Fruit fly (Drosophila melanogaster) whole organism: ENCODE results near the gene CG12679.

Experiments used
- CG8478 ChIP-seq: fragments of >200 bp; optimal IDR thresholded peaks from 2 replicates; lab custom pipeline; 2018; ENCODE audit warnings: inconsistent platforms
- Dll ChIP-seq: fragments of >200 bp; optimal IDR thresholded peaks from 2 replicates; lab custom pipeline; 2017
- EcR ChIP-seq, 2 experiments: fragments of >200 bp; optimal IDR thresholded peaks; 2 replicates each; lab custom pipeline; 2017; ENCODE audit warnings: missing biosample characterization in 2 of 2, missing genetic modification characterization in 2 of 2, missing genetic modification reagents in 2 of 2
- pan ChIP-seq: fragments of >200 bp; optimal IDR thresholded peaks from 2 replicates; lab custom pipeline; 2017
- psq ChIP-seq: fragments of >200 bp; optimal IDR thresholded peaks from 2 replicates; lab custom pipeline; 2017
- usp ChIP-seq: fragments of >200 bp; optimal IDR thresholded peaks from 2 replicates; lab custom pipeline; 2017; ENCODE audit warnings: missing biosample characterization, missing genetic modification characterization, mixed read lengths

CG12679 gene

DNA sequence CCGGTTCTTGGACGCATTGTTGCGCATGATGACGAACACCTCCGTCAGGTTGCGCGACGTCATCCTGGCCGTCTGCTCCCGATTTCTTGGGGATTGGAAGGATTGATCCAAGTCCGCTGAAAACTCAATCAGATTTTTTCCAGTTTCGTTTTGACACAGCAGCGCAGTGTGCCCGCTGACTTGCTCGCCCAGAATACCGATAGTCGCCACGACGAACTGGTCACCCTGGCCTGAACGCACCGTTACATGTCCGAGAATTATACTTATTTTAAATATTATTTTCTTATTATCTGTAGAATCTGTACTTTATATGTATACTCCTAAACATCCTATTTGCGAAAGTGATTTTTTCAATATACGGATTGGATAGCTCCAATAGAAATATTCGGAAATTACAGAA is 17.3 kb upstream of the CG12679 start, which contains the start of gene Syx16:
Gene Syx16, minus strand, starts transcription at position 172 of the 400 bp plus-strand sequence.
- TF ChIP-seq usp (no peak), CG8478 (lab: Kevin White, UChicago) (no peak), EcR (GFP tag; optimal IDR thresholded peaks at IDR 0.05; lab: Kevin White, UChicago) (no peak), psq (lab: Kevin White, UChicago) (no peak), Dll (lab: Kevin White, UChicago) (no peak), pan (lab: Kevin White, UChicago) (no peak)

DNA sequence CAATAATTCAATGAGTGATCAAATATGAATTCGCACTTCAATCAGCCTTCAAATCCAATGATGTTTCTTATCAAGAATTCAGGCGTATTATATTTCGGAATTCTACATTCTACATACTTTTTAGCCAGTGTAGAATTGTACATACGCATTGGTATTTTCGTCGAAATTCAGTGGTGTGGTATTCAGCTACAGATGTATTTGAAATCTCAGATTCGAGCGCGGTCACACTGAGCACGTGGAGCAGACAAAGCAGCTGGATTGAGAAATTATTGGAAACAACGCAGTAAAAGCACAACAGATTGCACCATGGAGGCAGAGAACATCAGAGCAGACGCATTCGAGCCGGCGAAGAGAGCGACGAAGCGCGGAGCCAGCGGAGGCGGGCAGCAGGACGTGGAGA is 14.9 kb upstream of the CG12679 start:
- TF ChIP-seq psq (lab: Kevin White, UChicago) (no peak), usp (no peak), pan (lab: Kevin White, UChicago) (no peak), CG8478 (lab: Kevin White, UChicago) (no peak), Dll (lab: Kevin White, UChicago) (no peak), EcR (GFP tag; optimal IDR thresholded peaks at IDR 0.05; lab: Kevin White, UChicago) (no peak)

DNA sequence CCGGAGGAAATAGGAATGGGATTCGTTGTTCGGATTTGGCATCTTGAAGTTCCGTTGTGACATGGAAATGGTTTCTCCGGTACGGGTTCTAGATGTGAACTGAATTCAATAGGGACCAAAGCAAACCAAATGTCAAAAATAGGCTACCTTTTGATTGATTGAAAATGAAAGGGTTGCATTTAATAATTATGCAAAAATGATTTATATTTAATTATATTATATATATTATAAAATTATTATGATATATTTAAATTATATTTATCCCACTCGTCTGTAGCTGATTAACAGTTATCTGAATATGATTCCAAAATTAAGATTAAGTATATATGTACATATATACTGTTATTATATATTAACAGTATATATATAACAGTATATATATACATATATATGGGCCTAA is 14.4 kb upstream of the CG12679 start, which contains the start of gene jb:
Gene jb, minus strand, starts transcription at position 101 of the 400 bp plus-strand sequence.
- TF ChIP-seq pan (lab: Kevin White, UChicago) (no peak), Dll (lab: Kevin White, UChicago) (no peak), CG8478 (lab: Kevin White, UChicago) (no peak)

DNA sequence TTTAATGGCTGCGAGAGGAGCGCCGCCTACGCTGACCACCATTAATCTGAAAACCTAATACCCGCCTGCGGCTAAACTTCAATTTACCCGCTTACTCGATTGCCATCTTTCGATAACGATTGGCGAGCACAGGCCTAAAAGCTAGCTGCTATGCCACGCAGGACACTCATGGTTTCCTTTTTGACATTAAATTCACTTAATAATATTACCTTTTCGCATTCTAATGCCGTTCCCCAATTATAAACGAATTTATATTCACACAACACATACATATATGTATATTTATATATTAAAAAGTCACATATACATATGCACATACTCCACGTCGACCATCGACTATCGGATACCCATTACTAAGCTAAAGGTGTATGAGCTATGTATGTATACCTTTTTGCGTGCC is 13.3 kb upstream of the CG12679 start:
- TF ChIP-seq usp (no peak), EcR (GFP tag; optimal IDR thresholded peaks at IDR 0.05; lab: Kevin White, UChicago) (no peak), pan (lab: Kevin White, UChicago) (no peak), psq (lab: Kevin White, UChicago) (no peak), CG8478 (lab: Kevin White, UChicago) (no peak), Dll (lab: Kevin White, UChicago) (no peak)

DNA sequence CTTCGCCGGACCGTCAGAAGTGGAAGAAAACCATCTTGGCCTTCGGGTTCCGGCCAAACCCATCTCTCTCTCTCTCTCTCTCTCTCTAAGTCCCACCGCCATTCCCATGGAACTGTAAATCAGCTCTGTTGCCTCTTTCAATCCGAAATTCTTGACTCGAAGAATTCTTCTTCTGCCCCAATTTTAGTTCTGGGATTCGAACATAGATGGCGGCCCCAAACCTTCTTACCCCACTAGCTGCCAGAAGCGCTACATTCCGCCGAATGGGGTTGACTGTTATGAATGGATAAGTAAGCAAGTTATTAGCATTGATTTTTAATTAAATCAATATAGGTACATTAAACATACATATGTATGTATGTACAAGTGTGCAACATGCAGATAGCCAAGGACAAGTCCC is 9.5 kb upstream of the CG12679 start:
- TF ChIP-seq EcR (GFP tag; optimal IDR thresholded peaks at IDR 0.05; lab: Kevin White, UChicago) (no peak), Dll (lab: Kevin White, UChicago) (no peak), usp (no peak), pan (lab: Kevin White, UChicago) (no peak), psq (lab: Kevin White, UChicago) (no peak), CG8478 (lab: Kevin White, UChicago) (no peak)

DNA sequence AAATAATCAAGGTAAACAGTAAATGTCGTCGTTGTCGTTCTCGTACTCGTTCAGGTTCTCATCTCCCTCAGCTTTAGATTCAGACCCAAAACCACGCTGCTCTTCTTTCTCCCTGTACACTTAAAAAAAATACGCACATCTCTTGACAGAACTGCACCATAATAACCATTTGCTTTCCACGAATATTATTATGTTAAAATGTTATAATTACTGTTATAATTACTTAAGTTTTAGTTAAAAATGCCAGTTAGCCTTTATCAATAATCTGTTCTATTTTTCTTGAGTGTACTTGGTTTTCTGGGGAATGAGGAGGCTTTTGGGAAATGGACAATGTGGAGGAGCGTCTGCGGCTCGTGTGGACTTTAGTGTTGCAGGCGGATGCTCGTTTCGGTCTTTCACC is 34.1 kb downstream of the CG12679 start:
- TF ChIP-seq pan (lab: Kevin White, UChicago) (no peak), EcR (GFP tag; optimal IDR thresholded peaks at IDR 0.05; lab: Kevin White, UChicago) (no peak), psq (lab: Kevin White, UChicago) (no peak), usp (no peak), Dll (lab: Kevin White, UChicago) (no peak), CG8478 (lab: Kevin White, UChicago) (no peak)

DNA sequence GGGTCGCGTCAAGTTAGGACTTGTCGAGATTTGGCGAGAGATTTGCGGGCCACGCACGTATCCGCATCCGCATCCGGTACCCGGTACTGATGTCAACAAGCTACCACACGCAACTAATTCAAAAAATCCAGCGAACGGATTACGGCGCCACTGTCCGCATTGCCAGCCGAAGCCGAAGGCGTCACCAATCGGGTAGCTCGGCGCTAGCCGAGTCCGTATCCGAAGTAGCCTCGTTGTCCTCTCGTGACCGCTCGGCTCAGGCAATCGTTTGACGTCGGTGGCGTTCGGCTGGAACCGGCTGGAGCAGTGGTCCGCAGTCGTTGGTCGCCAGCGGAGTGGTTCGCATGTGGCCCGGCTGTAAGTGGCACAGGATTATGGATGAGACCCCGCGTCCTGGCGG is 46.0 kb downstream of the CG12679 start, which contains the start of gene CG1504:
Gene CG1504, minus strand, starts transcription at position 95 of the 400 bp plus-strand sequence.
- no peak for TF ChIP-seq Dll (lab: Kevin White, UChicago)
- no peak for TF ChIP-seq EcR (GFP tag; optimal IDR thresholded peaks at IDR 0.05; lab: Kevin White, UChicago)
- no peak for TF ChIP-seq CG8478 (lab: Kevin White, UChicago)
- TF ChIP-seq pan (lab: Kevin White, UChicago): no peak
- TF ChIP-seq usp: no peak
- no peak for TF ChIP-seq psq (lab: Kevin White, UChicago)

DNA sequence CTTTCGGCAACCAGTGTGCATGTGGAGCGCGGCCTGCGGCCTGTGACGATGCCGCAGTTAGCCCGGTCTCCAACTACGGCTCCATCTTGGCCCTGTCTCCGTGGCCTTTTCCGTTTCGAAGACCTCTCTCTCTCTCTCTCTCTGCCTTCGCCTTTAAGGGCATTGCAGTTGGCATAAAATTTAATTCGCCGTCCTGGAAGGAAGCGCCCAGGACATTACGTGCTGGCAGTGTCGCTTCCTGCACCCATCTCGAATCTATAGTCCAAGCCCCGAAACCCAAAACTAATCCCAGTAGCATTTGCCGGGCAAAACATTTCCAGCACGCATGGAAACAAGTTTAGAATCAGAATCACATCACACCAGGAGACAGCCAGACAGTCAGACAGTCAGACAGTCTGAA is 49.2 kb downstream of the CG12679 start, which contains the start of gene CG1631:
Gene CG1631, plus strand, starts transcription at position 301 of the 400 bp plus-strand sequence.
- TF ChIP-seq EcR (GFP tag; optimal IDR thresholded peaks at IDR 0.05; lab: Kevin White, UChicago) (no peak), psq (lab: Kevin White, UChicago) (no peak), usp (no peak), CG8478 (lab: Kevin White, UChicago) (no peak), Dll (lab: Kevin White, UChicago) (no peak), pan (lab: Kevin White, UChicago) (no peak)
